Worm (Caenorhabditis elegans) whole organism, L1 larva: ENCODE data around the gene sqd-1.

Source experiments
- ces-1 ChIP-seq: fragments of 150-350 bp; optimal IDR thresholded peaks from 2 replicates; lab custom pipeline; 2014; ENCODE audit warnings: missing biosample characterization, missing genetic modification reagents, missing genetic modification characterization
- dpl-1 ChIP-seq, 3 experiments: fragments of 150-350 bp in 2 of 3; sonication (generic microtip) in 1 of 3; optimal IDR thresholded peaks; 2 replicates each; lab custom pipeline; 2014 to 2017; ENCODE audit warnings: missing biosample characterization in 3 of 3, missing genetic modification characterization in 3 of 3, missing genetic modification reagents in 3 of 3
- efl-1 ChIP-seq, 4 experiments: fragments of 150-350 bp; optimal IDR thresholded peaks in 3 of 4; peaks in 1 of 4; 1 replicate in 1 of 4; 2 replicates in 3 of 4; lab custom pipeline; 2014; ENCODE audit warnings: missing biosample characterization in 2 of 4, missing genetic modification characterization in 2 of 4, missing genetic modification reagents in 2 of 4
- egl-27 ChIP-seq, 2 experiments: fragments of 150-350 bp in 1 of 2; sonication (generic microtip); optimal IDR thresholded peaks; 3 replicates each; lab custom pipeline; 2017 to 2018; ENCODE audit warnings: missing biosample characterization in 2 of 2, missing genetic modification characterization in 2 of 2, missing genetic modification reagents in 2 of 2
- elt-3 ChIP-seq, 6 experiments: fragments of 150-350 bp in 1 of 6; sonication (generic microtip); optimal IDR thresholded peaks; 2 replicates each; lab custom pipeline; 2017 to 2018; ENCODE audit warnings: missing biosample characterization in 6 of 6, missing genetic modification characterization in 6 of 6, inconsistent platforms in 1 of 6
- fos-1 ChIP-seq: fragments of 150-350 bp; optimal IDR thresholded peaks from 2 replicates; lab custom pipeline; 2014; ENCODE audit warnings: missing biosample characterization, missing genetic modification characterization
- lin-13 ChIP-seq: fragments of 150-350 bp; optimal IDR thresholded peaks from 2 replicates; lab custom pipeline; 2014; ENCODE audit warnings: missing biosample characterization, missing genetic modification reagents, missing genetic modification characterization
- lin-14 ChIP-seq: fragments of 200-800 bp; sonication (Bioruptor generic); optimal IDR thresholded peaks from 2 replicates; lab custom pipeline; 2018; ENCODE audit warnings: mild to moderate bottlenecking, missing genetic modification characterization, moderate library complexity, missing compliant biosample characterization
- lsy-2 ChIP-seq, 2 experiments: fragments of 150-350 bp; optimal IDR thresholded peaks; 2 replicates each; lab custom pipeline; 2014; ENCODE audit warnings: missing biosample characterization in 2 of 2, missing genetic modification characterization in 2 of 2
- skn-1 ChIP-seq: fragments of 150-350 bp; optimal IDR thresholded peaks from 2 replicates; lab custom pipeline; 2014; ENCODE audit warnings: missing biosample characterization, missing genetic modification characterization

DNA sequence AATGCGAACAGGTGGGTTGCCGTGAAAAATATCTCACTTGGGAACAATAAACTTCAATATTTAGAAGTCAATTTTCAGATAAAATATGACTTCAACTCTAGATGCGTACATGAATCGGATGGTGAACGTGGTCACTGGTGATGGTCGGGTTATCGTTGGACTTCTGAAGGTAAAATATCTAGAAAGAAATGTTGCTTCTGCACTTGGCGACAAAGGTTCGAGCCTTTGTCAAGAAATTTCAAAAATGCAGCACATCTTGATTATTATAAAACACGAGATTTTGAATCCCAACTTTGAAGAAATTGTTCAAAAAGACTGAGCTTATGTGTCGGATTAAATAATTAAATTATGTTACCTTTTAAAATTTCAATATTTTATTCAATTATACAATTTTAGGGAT lies 2.5 kb downstream of the sqd-1 start, which contains the start of gene lsm-8:
- TF ChIP-seq lsy-2 (tag; optimal IDR thresholded peaks at IDR 0.05; lab: Kevin White, UChicago) (no peak), dpl-1 (GFP tag; optimal IDR thresholded peaks at IDR 0.05; lab: Kevin White, UChicago) (no peak), skn-1 (tag; lab: Kevin White, UChicago) (no peak), egl-27 (tag; optimal IDR thresholded peaks at IDR 0.05; lab: Kevin White, UChicago) (no peak), efl-1 (optimal IDR thresholded peaks at IDR 0.05; lab: Kevin White, UChicago) (no peak), efl-1 (GFP tag; optimal IDR thresholded peaks at IDR 0.05 in 1 of 2; lab: Kevin White, UChicago) (peak in 1 of 2 experiments; percentile 54), fos-1 (tag; lab: Kevin White, UChicago) (no peak), ces-1 (GFP tag; lab: Kevin White, UChicago) (no peak), lin-14 (GFP tag; lab: Kevin White, UChicago) (no peak), lin-13 (GFP tag; lab: Kevin White, UChicago) (no peak), elt-3 (tag; optimal IDR thresholded peaks at IDR 0.05; lab: Kevin White, UChicago) (no peak)
